Worm (Caenorhabditis elegans) whole organism, L2 larva: ENCODE data around the gene T16G1.2.

ENCODE experiments used
- F13H6.1 ChIP-seq: sonication (generic microtip); optimal IDR thresholded peaks from 2 replicates; lab custom pipeline; 2016; ENCODE audit warnings: missing genetic modification characterization, missing compliant biosample characterization
- ama-1 ChIP-seq: fragments of 150-350 bp; optimal IDR thresholded peaks from 2 replicates; lab custom pipeline; 2018; ENCODE audit warnings: inconsistent platforms
- crh-2 ChIP-seq: sonication (generic microtip); optimal IDR thresholded peaks from 2 replicates; lab custom pipeline; 2017; ENCODE audit warnings: missing biosample characterization, missing genetic modification characterization
- mdl-1 ChIP-seq, 2 experiments: fragments of 150-350 bp in 1 of 2; sonication (generic microtip) in 1 of 2; optimal IDR thresholded peaks; 2 replicates each; lab custom pipeline; 2017; ENCODE audit warnings: missing biosample characterization in 2 of 2, missing genetic modification characterization in 2 of 2
- skn-1 ChIP-seq: sonication (generic microtip); optimal IDR thresholded peaks from 2 replicates; lab custom pipeline; 2017; ENCODE audit warnings: missing biosample characterization, missing genetic modification characterization
- unc-39 ChIP-seq: fragments of 150-350 bp; optimal IDR thresholded peaks from 2 replicates; lab custom pipeline; 2014; ENCODE audit warnings: missing biosample characterization, missing genetic modification characterization

ce11 chrV:12921680-12922079 is 7.6 kb upstream of the T16G1.2 start:
- TF ChIP-seq skn-1 (tag; lab: Kevin White, UChicago) (no peak), ama-1 (lab: Kevin White, UChicago) (no peak), crh-2 (tag; lab: Kevin White, UChicago) (peak; percentile 43), unc-39 (tag; lab: Kevin White, UChicago) (no peak), mdl-1 (tag; optimal IDR thresholded peaks at IDR 0.05; lab: Kevin White, UChicago) (no peak), F13H6.1 (tag; lab: Kevin White, UChicago) (no peak)
